Worm (Caenorhabditis elegans) whole organism, late embryonic: ENCODE measurements around the gene glb-34.
A peak's percentile ranks its signal among the peaks of the same experiment; 100 is the strongest.
"Not testable (repeated sequence)": the region's sequence is repeated elsewhere in the genome, so short reads cannot be mapped to it uniquely, and the experiment has no call there.

Experiments used
- C08G9.2 ChIP-seq: sonication (generic microtip); optimal IDR thresholded peaks from 2 replicates; lab custom pipeline; 2016; ENCODE audit warnings: mild to moderate bottlenecking, missing genetic modification characterization, moderate library complexity, missing compliant biosample characterization
- T23F11.4 ChIP-seq: fragments of 200-800 bp; sonication (Bioruptor generic); optimal IDR thresholded peaks from 2 replicates; lab custom pipeline; 2018; ENCODE audit warnings: mild to moderate bottlenecking, missing genetic modification characterization, missing compliant biosample characterization
- ahr-1 ChIP-seq: sonication (generic microtip); optimal IDR thresholded peaks from 2 replicates; lab custom pipeline; 2016; ENCODE audit warnings: missing genetic modification characterization, missing compliant biosample characterization
- ama-1 ChIP-seq: fragments of 150-350 bp; optimal IDR thresholded peaks from 2 replicates; lab custom pipeline; 2014
- ceh-14 ChIP-seq: sonication (generic microtip); optimal IDR thresholded peaks from 2 replicates; lab custom pipeline; 2016; ENCODE audit warnings: missing genotype, missing genetic modification characterization, missing compliant biosample characterization
- ceh-18 ChIP-seq: sonication (generic microtip); optimal IDR thresholded peaks from 2 replicates; lab custom pipeline; 2016; ENCODE audit warnings: missing genetic modification characterization, missing compliant biosample characterization
- ceh-2 ChIP-seq: sonication (generic microtip); optimal IDR thresholded peaks from 2 replicates; lab custom pipeline; 2016; ENCODE audit warnings: missing genotype, missing genetic modification characterization, missing compliant biosample characterization
- ceh-31 ChIP-seq: sonication (generic microtip); optimal IDR thresholded peaks from 2 replicates; lab custom pipeline; 2016; ENCODE audit warnings: missing genetic modification characterization, missing compliant biosample characterization
- ceh-48 ChIP-seq: sonication (generic microtip); optimal IDR thresholded peaks from 2 replicates; lab custom pipeline; 2016; ENCODE audit warnings: missing genetic modification characterization, inconsistent platforms, missing compliant biosample characterization
- ceh-6 ChIP-seq: fragments of 200-800 bp; sonication (Bioruptor generic); optimal IDR thresholded peaks from 2 replicates; lab custom pipeline; 2018; ENCODE audit warnings: mild to moderate bottlenecking, missing genetic modification characterization, missing compliant biosample characterization
- ceh-9 ChIP-seq: sonication (generic microtip); optimal IDR thresholded peaks from 2 replicates; lab custom pipeline; 2016; ENCODE audit warnings: mild to moderate bottlenecking, missing genetic modification characterization, inconsistent platforms, missing compliant biosample characterization
- elt-2 ChIP-seq: sonication (generic microtip); optimal IDR thresholded peaks from 2 replicates; lab custom pipeline; 2016; ENCODE audit warnings: missing genetic modification reagents, missing genetic modification characterization, missing compliant biosample characterization
- ets-4 ChIP-seq: sonication (generic microtip); optimal IDR thresholded peaks from 2 replicates; lab custom pipeline; 2016; ENCODE audit warnings: missing genetic modification characterization, missing compliant biosample characterization
- eyg-1 ChIP-seq: sonication (generic microtip); optimal IDR thresholded peaks from 2 replicates; lab custom pipeline; 2016; ENCODE audit warnings: missing genotype, missing genetic modification characterization, missing compliant biosample characterization
- fax-1 ChIP-seq: sonication (generic microtip); optimal IDR thresholded peaks from 2 replicates; lab custom pipeline; 2016; ENCODE audit warnings: missing genotype, missing genetic modification characterization, missing compliant biosample characterization
- fkh-6 ChIP-seq: sonication (generic microtip); optimal IDR thresholded peaks from 2 replicates; lab custom pipeline; 2016; ENCODE audit warnings: missing genetic modification characterization, missing compliant biosample characterization
- hlh-30 ChIP-seq: sonication (generic microtip); optimal IDR thresholded peaks from 2 replicates; lab custom pipeline; 2017; ENCODE audit warnings: antibody characterized with exemption, missing genetic modification characterization, missing compliant biosample characterization; ENCODE audit not compliant: insufficient read depth
- hlh-8 ChIP-seq: sonication (generic microtip); optimal IDR thresholded peaks from 2 replicates; lab custom pipeline; 2016; ENCODE audit warnings: missing genotype, missing genetic modification characterization, missing compliant biosample characterization
- lim-6 ChIP-seq: sonication (generic microtip); optimal IDR thresholded peaks from 2 replicates; lab custom pipeline; 2016; ENCODE audit warnings: missing genetic modification characterization, missing compliant biosample characterization
- lin-11 ChIP-seq: fragments of 200-800 bp; sonication (Bioruptor generic); optimal IDR thresholded peaks from 2 replicates; lab custom pipeline; 2018; ENCODE audit warnings: mild to moderate bottlenecking, missing genetic modification characterization, missing compliant biosample characterization
- nhr-11 ChIP-seq: fragments of 150-350 bp; optimal IDR thresholded peaks from 2 replicates; lab custom pipeline; 2014; ENCODE audit warnings: missing biosample characterization, missing genetic modification characterization
- nhr-232 ChIP-seq: sonication (generic microtip); optimal IDR thresholded peaks from 2 replicates; lab custom pipeline; 2016; ENCODE audit warnings: missing genetic modification characterization, missing compliant biosample characterization
- npax-4 ChIP-seq: sonication (generic microtip); optimal IDR thresholded peaks from 2 replicates; lab custom pipeline; 2016; ENCODE audit warnings: missing genetic modification characterization, missing compliant biosample characterization
- pag-3 ChIP-seq: sonication (generic microtip); optimal IDR thresholded peaks from 2 replicates; lab custom pipeline; 2016; ENCODE audit warnings: missing compliant biosample characterization, missing genetic modification characterization, borderline replicate concordance
- pat-9 ChIP-seq: fragments of 200-800 bp; sonication (Bioruptor generic); optimal IDR thresholded peaks from 2 replicates; lab custom pipeline; 2018; ENCODE audit warnings: mild to moderate bottlenecking, missing genetic modification characterization, moderate library complexity, missing compliant biosample characterization
- pha-2 ChIP-seq: sonication (generic microtip); optimal IDR thresholded peaks from 2 replicates; lab custom pipeline; 2017; ENCODE audit warnings: mild to moderate bottlenecking, missing genetic modification characterization, missing compliant biosample characterization
- pros-1 ChIP-seq: fragments of 150-350 bp; optimal IDR thresholded peaks from 2 replicates; lab custom pipeline; 2014; ENCODE audit warnings: missing biosample characterization, missing genetic modification reagents, missing genetic modification characterization
- sdc-2 ChIP-seq: sonication (generic microtip); optimal IDR thresholded peaks from 2 replicates; lab custom pipeline; 2016; ENCODE audit warnings: missing genotype, missing genetic modification characterization, missing compliant biosample characterization
- sox-2 ChIP-seq: fragments of 200-800 bp; sonication (Bioruptor generic); IDR thresholded peaks from 2 replicates; pipeline ENCODE4 v1.3.6; 2022; ENCODE audit warnings: missing genetic modification reagents, missing genetic modification characterization, missing compliant biosample characterization
- syd-9 ChIP-seq: sonication (generic microtip); optimal IDR thresholded peaks from 2 replicates; lab custom pipeline; 2016; ENCODE audit warnings: mild to moderate bottlenecking, missing genetic modification characterization, moderate library complexity, missing compliant biosample characterization
- tbx-7 ChIP-seq: sonication (generic microtip); optimal IDR thresholded peaks from 2 replicates; lab custom pipeline; 2016; ENCODE audit warnings: missing genotype, missing genetic modification characterization, missing compliant biosample characterization
- unc-55 ChIP-seq: sonication (generic microtip); optimal IDR thresholded peaks from 2 replicates; lab custom pipeline; 2017; ENCODE audit warnings: missing biosample characterization, missing genetic modification reagents, missing genetic modification characterization

glb-34 gene

ce11 chrIV:14561677-14562076 is 10.8 kb downstream of the glb-34 start (continued):
- no peak for TF ChIP-seq ceh-18
- TF ChIP-seq pat-9 (tag; lab: Kevin White, UChicago): no peak

ce11 chrIV:14559267-14559666 is 13.2 kb downstream of the glb-34 start:
- TF ChIP-seq npax-4 (tag; lab: Kevin White, UChicago) (no peak), elt-2 (peak; percentile 1), ceh-9 (no peak), lin-11 (tag; lab: Kevin White, UChicago) (no peak), fkh-6 (tag; lab: Kevin White, UChicago) (no peak)

- TF ChIP-seq ceh-6 (GFP tag; lab: Kevin White, UChicago) (no peak), pros-1 (tag; lab: Kevin White, UChicago) (no peak), lim-6 (tag; lab: Kevin White, UChicago) (no peak), eyg-1 (tag; lab: Kevin White, UChicago) (no peak), sox-2 (GFP tag; lab: Robert Waterston, UW) (no peak), ceh-14 (tag; lab: Kevin White, UChicago) (no peak), ceh-31 (no peak), unc-55 (GFP tag; lab: Kevin White, UChicago) (no peak), fax-1 (tag; lab: Kevin White, UChicago) (no peak), C08G9.2 (tag; lab: Kevin White, UChicago) (no peak), syd-9 (tag; lab: Kevin White, UChicago) (no peak), sdc-2 (tag; lab: Kevin White, UChicago) (no peak), ets-4 (tag; lab: Kevin White, UChicago) (no peak), ahr-1 (tag; lab: Kevin White, UChicago) (no peak), ceh-9 (no peak)
Measured at ce11 chrIV:14557642-14558041, 14.9 kb downstream of the glb-34 start.

- TF ChIP-seq ceh-9: no peak
- no peak for TF ChIP-seq pha-2 (tag; lab: Kevin White, UChicago)
- no peak for TF ChIP-seq hlh-30 (tag; lab: Kevin White, UChicago)
- no peak for TF ChIP-seq sdc-2 (tag; lab: Kevin White, UChicago)
- TF ChIP-seq ceh-2: no peak
- no peak for TF ChIP-seq lin-11 (tag; lab: Kevin White, UChicago)
Measured at ce11 chrIV:14554788-14555187, 17.7 kb downstream of the glb-34 start, which contains the start of gene Y57G11B.6. TSS of gene Y57G11B.6 (minus strand) at chrIV:14554888.

- not testable (repeated sequence) for TF ChIP-seq hlh-8, pha-2, ceh-48 (tag; lab: Kevin White, UChicago)
- TF ChIP-seq, all 69 proteins: peak for 0; not testable (repeated sequence) for 69
Measured at ce11 chrIV:14551870-14552269, 20.6 kb downstream of the glb-34 start, which contains the start of gene pals-30. TSS of gene pals-30 (minus strand) at chrIV:14551970.

- TF ChIP-seq ama-1 (lab: Kevin White, UChicago): no peak
- no peak for TF ChIP-seq ceh-9
- no peak for TF ChIP-seq C08G9.2 (tag; lab: Kevin White, UChicago)
- no peak for TF ChIP-seq sdc-2 (tag; lab: Kevin White, UChicago)
- no peak for TF ChIP-seq npax-4 (tag; lab: Kevin White, UChicago)
- no peak for TF ChIP-seq lin-11 (tag; lab: Kevin White, UChicago)
- no peak for TF ChIP-seq T23F11.4 (GFP tag; lab: Kevin White, UChicago)
- TF ChIP-seq nhr-232 (tag; lab: Kevin White, UChicago): no peak
- no peak for TF ChIP-seq lim-6 (tag; lab: Kevin White, UChicago)
- TF ChIP-seq hlh-30 (tag; lab: Kevin White, UChicago): no peak
- no peak for TF ChIP-seq pha-2 (tag; lab: Kevin White, UChicago)
- no peak for TF ChIP-seq pag-3
- no peak for TF ChIP-seq tbx-7
- no peak for TF ChIP-seq nhr-11 (tag; lab: Kevin White, UChicago)
- TF ChIP-seq fkh-6 (tag; lab: Kevin White, UChicago): no peak
- TF ChIP-seq ceh-18: no peak
Measured at ce11 chrIV:14549308-14549707, 23.2 kb downstream of the glb-34 start, which contains the start of gene T27E7.9. TSS of gene T27E7.9 (minus strand) at chrIV:14549408.
